Worm (Caenorhabditis elegans) whole organism, L3 larva: ENCODE results near the gene F44A6.5.

ENCODE experiments used
- R02D3.7 ChIP-seq: fragments of 150-350 bp; optimal IDR thresholded peaks from 2 replicates; lab custom pipeline; 2014; ENCODE audit warnings: missing biosample characterization, missing genetic modification characterization
- ZK546.5 ChIP-seq: sonication (generic microtip); optimal IDR thresholded peaks from 2 replicates; lab custom pipeline; 2017; ENCODE audit warnings: missing biosample characterization, missing genetic modification characterization
- ceh-16 ChIP-seq: sonication (generic microtip); optimal IDR thresholded peaks from 2 replicates; lab custom pipeline; 2017; ENCODE audit warnings: missing biosample characterization, missing genetic modification characterization
- ceh-28 ChIP-seq: fragments of 150-350 bp; optimal IDR thresholded peaks from 2 replicates; lab custom pipeline; 2014; ENCODE audit warnings: missing biosample characterization, missing genetic modification reagents, missing genetic modification characterization
- egl-5 ChIP-seq: fragments of 150-350 bp; optimal IDR thresholded peaks from 2 replicates; lab custom pipeline; 2017; ENCODE audit warnings: missing biosample characterization, missing genetic modification reagents, missing genetic modification characterization, inconsistent platforms
- elt-1 ChIP-seq: fragments of 150-350 bp; optimal IDR thresholded peaks from 2 replicates; lab custom pipeline; 2014; ENCODE audit warnings: missing biosample characterization, missing genetic modification characterization
- elt-2 ChIP-seq: sonication (generic microtip); optimal IDR thresholded peaks from 2 replicates; lab custom pipeline; 2016; ENCODE audit warnings: missing genetic modification reagents, mild to moderate bottlenecking, missing genetic modification characterization, missing compliant biosample characterization
- elt-3 ChIP-seq, 3 experiments: fragments of 150-350 bp in 1 of 3; sonication (generic microtip) in 2 of 3; optimal IDR thresholded peaks; 2 replicates in 2 of 3; 4 replicates in 1 of 3; lab custom pipeline; 2014 to 2017; ENCODE audit warnings: missing biosample characterization in 3 of 3, missing genetic modification characterization in 3 of 3
- eor-1 ChIP-seq, 2 experiments: fragments of 150-350 bp; optimal IDR thresholded peaks; 2 replicates each; lab custom pipeline; 2014 to 2018; ENCODE audit warnings: missing biosample characterization in 2 of 2, missing genetic modification characterization in 2 of 2
- fkh-10 ChIP-seq: sonication (generic microtip); optimal IDR thresholded peaks from 2 replicates; lab custom pipeline; 2017; ENCODE audit warnings: missing biosample characterization, missing genetic modification reagents, missing genetic modification characterization
- fkh-2 ChIP-seq: fragments of 150-350 bp; optimal IDR thresholded peaks from 2 replicates; lab custom pipeline; 2014; ENCODE audit warnings: missing biosample characterization, missing genetic modification reagents, missing genetic modification characterization
- hmg-11 ChIP-seq: sonication (generic microtip); optimal IDR thresholded peaks from 2 replicates; lab custom pipeline; 2016; ENCODE audit warnings: missing genetic modification characterization, missing compliant biosample characterization
- jun-1 ChIP-seq: fragments of 150-350 bp; optimal IDR thresholded peaks from 2 replicates; lab custom pipeline; 2014; ENCODE audit warnings: missing biosample characterization, missing genetic modification reagents, missing genetic modification characterization
- lin-15B ChIP-seq: fragments of 150-350 bp; optimal IDR thresholded peaks from 2 replicates; lab custom pipeline; 2014; ENCODE audit warnings: missing biosample characterization, missing genetic modification characterization
- lsy-12 ChIP-seq: sonication (generic microtip); optimal IDR thresholded peaks from 2 replicates; lab custom pipeline; 2016; ENCODE audit warnings: mild to moderate bottlenecking, missing genetic modification characterization, missing compliant biosample characterization
- mdl-1 ChIP-seq: fragments of 150-350 bp; optimal IDR thresholded peaks from 2 replicates; lab custom pipeline; 2014; ENCODE audit warnings: missing biosample characterization, missing genetic modification characterization
- nfya-1 ChIP-seq: sonication (generic microtip); optimal IDR thresholded peaks from 2 replicates; lab custom pipeline; 2017; ENCODE audit warnings: missing genetic modification characterization, mild to moderate bottlenecking, missing compliant biosample characterization, antibody characterized with exemption, moderate library complexity; ENCODE audit not compliant: insufficient read depth
- nhr-23 ChIP-seq: fragments of 150-350 bp; optimal IDR thresholded peaks from 2 replicates; lab custom pipeline; 2014; ENCODE audit warnings: missing biosample characterization, missing genetic modification reagents, missing genetic modification characterization
- nhr-237 ChIP-seq: fragments of 150-350 bp; optimal IDR thresholded peaks from 2 replicates; lab custom pipeline; 2014; ENCODE audit warnings: missing biosample characterization, missing genetic modification characterization
- nhr-25 ChIP-seq: sonication (generic microtip); optimal IDR thresholded peaks from 2 replicates; lab custom pipeline; 2017; ENCODE audit warnings: missing biosample characterization, missing genetic modification characterization
- nhr-28 ChIP-seq: fragments of 150-350 bp; optimal IDR thresholded peaks from 2 replicates; lab custom pipeline; 2014; ENCODE audit warnings: missing biosample characterization, missing genetic modification characterization
- nhr-43 ChIP-seq: sonication (generic microtip); optimal IDR thresholded peaks from 2 replicates; lab custom pipeline; 2016; ENCODE audit warnings: mild to moderate bottlenecking, missing genetic modification characterization, missing compliant biosample characterization; ENCODE audit not compliant: poor library complexity, severe bottlenecking
- nhr-67 ChIP-seq: fragments of 150-350 bp; optimal IDR thresholded peaks from 2 replicates; lab custom pipeline; 2014; ENCODE audit warnings: missing biosample characterization, missing genetic modification characterization
- nhr-77 ChIP-seq: fragments of 150-350 bp; optimal IDR thresholded peaks from 2 replicates; lab custom pipeline; 2014; ENCODE audit warnings: missing biosample characterization, missing genetic modification characterization
- pha-4 ChIP-seq: fragments of 150-350 bp; optimal IDR thresholded peaks from 2 replicates; lab custom pipeline; 2014; ENCODE audit warnings: missing biosample characterization, missing genetic modification reagents, missing genetic modification characterization
- pqm-1 ChIP-seq: fragments of 150-350 bp; optimal IDR thresholded peaks from 2 replicates; lab custom pipeline; 2017; ENCODE audit warnings: missing biosample characterization, missing genetic modification characterization, inconsistent platforms
- sea-2 ChIP-seq: fragments of 150-350 bp; sonication (generic microtip); optimal IDR thresholded peaks from 4 replicates; lab custom pipeline; 2014; ENCODE audit warnings: missing biosample characterization, missing genetic modification reagents, missing genetic modification characterization
- skn-1 ChIP-seq: fragments of 150-350 bp; optimal IDR thresholded peaks from 2 replicates; lab custom pipeline; 2014; ENCODE audit warnings: missing biosample characterization, missing genetic modification characterization
- snpc-4 ChIP-seq: fragments of 150-350 bp; optimal IDR thresholded peaks from 2 replicates; lab custom pipeline; 2014; ENCODE audit warnings: missing biosample characterization, missing genetic modification characterization
- zag-1 ChIP-seq: fragments of 150-350 bp; optimal IDR thresholded peaks from 2 replicates; lab custom pipeline; 2014; ENCODE audit warnings: missing biosample characterization, missing genetic modification characterization
- ztf-11 ChIP-seq: fragments of 150-350 bp; optimal IDR thresholded peaks from 2 replicates; lab custom pipeline; 2014; ENCODE audit warnings: missing biosample characterization, missing genetic modification characterization

The F44A6.5 gene

DNA sequence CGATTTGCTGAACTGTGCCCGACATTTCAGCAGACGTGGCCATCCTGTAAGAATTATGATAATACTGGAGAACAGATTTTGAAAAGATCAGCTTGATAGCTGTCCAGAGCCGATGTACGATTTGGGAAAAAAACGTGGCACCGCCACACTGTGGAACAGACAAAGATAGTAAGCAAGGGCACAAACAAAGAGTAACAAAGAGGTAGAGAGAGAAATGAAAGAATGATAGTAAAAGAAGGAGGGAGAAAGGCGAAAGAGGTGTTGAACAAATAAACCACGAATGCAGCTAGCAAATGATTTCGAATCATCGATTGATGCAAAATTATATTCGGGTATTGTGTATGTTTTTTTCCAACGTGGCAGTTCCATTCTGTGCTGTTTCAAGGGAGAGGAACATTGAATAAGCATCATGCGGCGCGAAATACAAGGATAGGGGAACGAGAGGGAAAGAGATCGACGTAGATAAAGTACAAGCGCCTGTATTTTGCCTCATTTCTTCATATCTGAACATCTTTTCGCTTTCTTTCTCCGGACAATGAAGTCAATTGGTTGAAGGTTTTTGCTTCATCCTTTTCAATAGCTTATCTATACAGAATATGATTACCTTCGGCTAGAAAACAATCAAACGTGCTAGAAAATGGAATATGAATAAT, 9.5 kb upstream of the F44A6.5 start, which contains the start of gene C14H10.3:
Gene C14H10.3 (minus strand): TSS at position 44 of the 653 bp plus-strand sequence.
- TF ChIP-seq elt-3 (tag; optimal IDR thresholded peaks at IDR 0.05; lab: Kevin White, UChicago), result no peak
- peak; percentile 37 for TF ChIP-seq elt-2 (tag; lab: Kevin White, UChicago)
- TF ChIP-seq nhr-43, result peak; percentile 21
- TF ChIP-seq pha-4, result peak; percentile 72

ce11 chrX:10227217-10227616, 8.5 kb upstream of the F44A6.5 start:
- TF ChIP-seq nhr-23 (tag; lab: Kevin White, UChicago), result peak; percentile 38
- TF ChIP-seq elt-1 (tag; lab: Kevin White, UChicago), result peak; percentile 73
- TF ChIP-seq sea-2 (GFP tag; lab: Kevin White, UChicago), result no peak
- no peak for TF ChIP-seq ZK546.5 (tag; lab: Kevin White, UChicago)
- TF ChIP-seq, all 47 proteins: peak for 2

ce11 chrX:10225845-10226244, 7.1 kb upstream of the F44A6.5 start:
- TF ChIP-seq lin-15B, result no peak
- TF ChIP-seq fkh-10 (GFP tag; lab: Kevin White, UChicago), result peak; percentile 41

- TF ChIP-seq zag-1 (tag; lab: Kevin White, UChicago) (no peak), ceh-16 (tag; lab: Kevin White, UChicago) (no peak), elt-1 (tag; lab: Kevin White, UChicago) (no peak)
These were observed 516 bp upstream of the F44A6.5 start for ce11 chrX:10219184-10219705.

ce11 chrX:10216857-10217256, 1.9 kb downstream of the F44A6.5 start:
- TF ChIP-seq nhr-237 (tag; lab: Kevin White, UChicago) (no peak), nhr-25 (peak; percentile 20), snpc-4 (tag; lab: Kevin White, UChicago) (no peak), nhr-43 (peak; percentile 34), pqm-1 (tag; lab: Kevin White, UChicago) (no peak), nhr-77 (tag; lab: Kevin White, UChicago) (no peak)

DNA sequence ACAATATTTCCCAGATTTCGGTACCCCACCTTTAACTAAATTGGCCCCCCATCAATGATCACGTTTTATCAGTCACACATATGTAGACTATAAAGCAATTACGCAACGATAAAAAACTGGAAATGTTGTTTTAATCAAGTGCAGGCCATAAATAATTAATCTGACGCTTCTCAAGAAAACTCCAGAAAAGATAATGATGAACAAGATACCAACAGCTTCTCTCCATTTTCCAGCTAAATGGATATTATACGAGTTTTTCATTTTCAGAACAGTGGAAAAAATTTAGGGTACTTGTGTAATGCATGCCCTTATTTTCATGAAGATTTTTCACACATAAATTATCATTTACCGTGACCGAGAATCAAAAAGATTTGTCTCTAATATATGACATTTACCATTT, 2.4 kb downstream of the F44A6.5 start:
- no peak for TF ChIP-seq ztf-11 (tag; lab: Kevin White, UChicago)
- TF ChIP-seq nhr-43, result peak; percentile 80
- no peak for TF ChIP-seq fkh-2
- no peak for TF ChIP-seq R02D3.7 (tag; lab: Kevin White, UChicago)
- TF ChIP-seq nhr-25, result no peak
- no peak for TF ChIP-seq eor-1 (tag; optimal IDR thresholded peaks at IDR 0.05; lab: Kevin White, UChicago)
- TF ChIP-seq jun-1, result no peak
- TF ChIP-seq lsy-12 (tag; lab: Kevin White, UChicago), result no peak
- no peak for TF ChIP-seq sea-2 (GFP tag; lab: Kevin White, UChicago)
- TF ChIP-seq fkh-10 (GFP tag; lab: Kevin White, UChicago), result no peak
- no peak for TF ChIP-seq mdl-1
- no peak for TF ChIP-seq hmg-11 (tag; lab: Kevin White, UChicago)
- no peak for TF ChIP-seq nfya-1 (tag; lab: Kevin White, UChicago)
- TF ChIP-seq elt-2 (tag; lab: Kevin White, UChicago), result peak; percentile 78
- no peak for TF ChIP-seq ceh-16 (tag; lab: Kevin White, UChicago)
- peak; percentile 52 for TF ChIP-seq nhr-28 (tag; lab: Kevin White, UChicago)
- no peak for TF ChIP-seq nhr-237 (tag; lab: Kevin White, UChicago)
- TF ChIP-seq pqm-1 (tag; lab: Kevin White, UChicago), result peak; percentile 51
- TF ChIP-seq ceh-28 (tag; lab: Kevin White, UChicago), result no peak
- no peak for TF ChIP-seq nhr-67 (tag; lab: Kevin White, UChicago)
- TF ChIP-seq egl-5 (tag; lab: Kevin White, UChicago), result no peak
- no peak for TF ChIP-seq skn-1
- TF ChIP-seq, all 47 proteins: peak for 4
